Worm (Caenorhabditis elegans): ENCODE results near the gene C06B3.16.

- TF ChIP-seq mdl-1 (tag; optimal IDR thresholded peaks at IDR 0.05): no peak
- TF ChIP-seq blmp-1 (tag; optimal IDR thresholded peaks at IDR 0.05): no peak
- TF ChIP-seq sptf-1 (tag; optimal IDR thresholded peaks at IDR 0.05): no peak
- no peak for TF ChIP-seq nhr-237 (tag; optimal IDR thresholded peaks at IDR 0.05)
- TF ChIP-seq fkh-8 (tag; optimal IDR thresholded peaks at IDR 0.05): no peak
- no peak for TF ChIP-seq snpc-4 (tag; optimal IDR thresholded peaks at IDR 0.05)
- TF ChIP-seq nhr-28 (tag; optimal IDR thresholded peaks at IDR 0.05): no peak
- no peak for TF ChIP-seq swsn-7 (tag; optimal IDR thresholded peaks at IDR 0.05)
- TF ChIP-seq tlp-1 (tag; optimal IDR thresholded peaks at IDR 0.05): no peak
- TF ChIP-seq nhr-77 (tag; optimal IDR thresholded peaks at IDR 0.05): no peak
- TF ChIP-seq unc-130 (tag; optimal IDR thresholded peaks at IDR 0.05): no peak
- no peak for TF ChIP-seq egl-27 (tag; optimal IDR thresholded peaks at IDR 0.05)
- no peak for TF ChIP-seq aly-2 (tag; optimal IDR thresholded peaks at IDR 0.05)
- TF ChIP-seq unc-62 (GFP tag; optimal IDR thresholded peaks at IDR 0.05): no peak
Observed at ce11 chrV:13926398-13926797, 4.9 kb upstream of the C06B3.16 start, which contains the start of gene srxa-12.

All from whole organism, L1 larva.